Fruit fly (Drosophila melanogaster) whole organism, embryonic: ENCODE data around the gene GlnRS.

Experiments used
- CG9437 ChIP-seq: fragments of 200-800 bp; sonication (Bioruptor generic); optimal IDR thresholded peaks from 2 replicates; lab custom pipeline; 2018; ENCODE audit warnings: missing biosample characterization, mild to moderate bottlenecking, missing genetic modification characterization
- Dip2 ChIP-seq: fragments of 200-800 bp; sonication (Bioruptor generic); IDR thresholded peaks from 2 replicates; pipeline ENCODE4 v1.3.6; 2022; ENCODE audit warnings: missing biosample characterization, missing genetic modification characterization
- MESR4 ChIP-seq: fragments of 200-800 bp; sonication (Bioruptor generic); optimal IDR thresholded peaks from 2 replicates; lab custom pipeline; 2018; ENCODE audit warnings: missing biosample characterization, mild to moderate bottlenecking, missing genetic modification characterization, moderate library complexity
- dan ChIP-seq: fragments of 200-800 bp; sonication (Bioruptor generic); IDR thresholded peaks from 2 replicates; pipeline ENCODE4 v1.3.6; 2022; ENCODE audit warnings: missing biosample characterization, missing genetic modification characterization

DNA sequence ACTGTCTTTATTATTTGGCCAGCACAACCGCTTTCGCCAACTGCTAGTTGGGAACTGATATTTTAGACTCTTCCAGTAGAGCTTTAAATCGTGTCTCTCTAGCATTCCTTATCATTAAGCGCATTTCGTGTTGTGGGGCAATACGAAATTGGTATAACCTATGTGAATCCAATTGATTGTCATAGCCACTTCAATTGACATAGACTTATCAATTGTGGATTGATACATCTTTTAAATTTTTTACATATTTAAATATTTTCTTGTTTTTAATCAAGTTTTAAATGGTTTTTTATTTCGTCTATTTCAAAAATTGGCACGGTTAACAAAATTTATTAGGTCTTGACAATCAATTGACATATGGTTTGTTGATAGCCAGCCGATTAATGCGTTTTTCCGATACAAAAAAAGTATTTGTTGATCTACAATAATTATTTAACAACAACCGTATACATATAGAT lies 34.0 kb upstream of the GlnRS start, which contains the start of gene CG31288:
- TF ChIP-seq MESR4 (GFP tag; lab: Kevin White, UChicago) (no peak), Dip2 (GFP tag; lab: Robert Waterston, UW) (no peak), dan (GFP tag; lab: Robert Waterston, UW) (no peak), CG9437 (no peak)
